Fruit fly (Drosophila melanogaster): ENCODE results near the gene ATPsynCF6.

dm6 chr3R:23337183-23337825 is 18.6 kb downstream of the ATPsynCF6 start:
- TF ChIP-seq psq (optimal IDR thresholded peaks at IDR 0.05) (no peak), h (optimal IDR thresholded peaks at IDR 0.05) (no peak), insv (optimal IDR thresholded peaks at IDR 0.05) (no peak), Myc (optimal IDR thresholded peaks at IDR 0.05) (no peak), ttk (optimal IDR thresholded peaks at IDR 0.05) (no peak)
